Fruit fly (Drosophila melanogaster) whole organism, embryonic: ENCODE results near the gene meso18E.

Source experiments
- B-H2 ChIP-seq: fragments of 200-800 bp; sonication (Bioruptor generic); optimal IDR thresholded peaks from 2 replicates; lab custom pipeline; 2018; ENCODE audit warnings: missing biosample characterization, mild to moderate bottlenecking, missing genetic modification characterization
- Bgb ChIP-seq: fragments of 200-800 bp; sonication (Bioruptor generic); IDR thresholded peaks from 2 replicates; pipeline ENCODE4 v1.3.6; 2022; ENCODE audit warnings: missing biosample characterization, missing genetic modification characterization; ENCODE audit not compliant: partially characterized antibody
- CG1024 ChIP-seq: fragments of 200-800 bp; sonication (Bioruptor generic); IDR thresholded peaks from 2 replicates; pipeline ENCODE4 v1.3.6; 2022; ENCODE audit warnings: missing biosample characterization, missing genetic modification characterization
- CG10321 ChIP-seq: fragments of 200-800 bp; sonication (Bioruptor generic); IDR thresholded peaks from 2 replicates; pipeline ENCODE4 v1.3.6; 2022; ENCODE audit warnings: missing biosample characterization, missing genetic modification characterization
- CG11504 ChIP-seq: fragments of 200-800 bp; sonication (Bioruptor generic); optimal IDR thresholded peaks from 3 replicates; lab custom pipeline; 2019; ENCODE audit warnings: missing biosample characterization, mild to moderate bottlenecking, missing genetic modification characterization, moderate library complexity
- CG12391 ChIP-seq: fragments of 200-800 bp; sonication (Bioruptor generic); optimal IDR thresholded peaks from 3 replicates; lab custom pipeline; 2018; ENCODE audit warnings: missing biosample characterization, mild to moderate bottlenecking, missing genetic modification characterization, moderate library complexity
- CG14441 ChIP-seq: fragments of 200-800 bp; sonication (Bioruptor generic); IDR thresholded peaks from 2 replicates; pipeline ENCODE4 v1.3.6; 2022; ENCODE audit warnings: missing biosample characterization, missing genetic modification characterization
- CG15601 ChIP-seq: fragments of 200-800 bp; sonication (Bioruptor generic); optimal IDR thresholded peaks from 3 replicates; lab custom pipeline; 2019; ENCODE audit warnings: missing biosample characterization, mild to moderate bottlenecking, missing genetic modification characterization, moderate library complexity
- CG16813 ChIP-seq: fragments of 200-800 bp; sonication (Bioruptor generic); IDR thresholded peaks from 3 replicates; pipeline ENCODE4 v1.3.6; 2022; ENCODE audit warnings: missing biosample characterization, missing genetic modification characterization; ENCODE audit not compliant: partially characterized antibody
- CG16863 ChIP-seq: fragments of 200-800 bp; sonication (Bioruptor generic); optimal IDR thresholded peaks from 3 replicates; lab custom pipeline; 2016; ENCODE audit warnings: missing biosample characterization, missing genetic modification characterization
- CG17612 ChIP-seq: fragments of 200-800 bp; sonication (Bioruptor generic); IDR thresholded peaks from 2 replicates; pipeline ENCODE4 v1.3.6; 2022; ENCODE audit warnings: missing biosample characterization, missing genetic modification characterization
- CG18599 ChIP-seq: fragments of 200-800 bp; sonication (Bioruptor generic); optimal IDR thresholded peaks from 3 replicates; lab custom pipeline; 2017; ENCODE audit warnings: missing biosample characterization, missing genetic modification characterization, mild to moderate bottlenecking, moderate library complexity, missing genetic modification reagents
- CG31441 ChIP-seq: fragments of 200-800 bp; sonication (Bioruptor generic); IDR thresholded peaks from 2 replicates; pipeline ENCODE4 v1.3.6; 2022; ENCODE audit warnings: missing biosample characterization, missing genetic modification characterization
- CG33213 ChIP-seq: fragments of 200-800 bp; sonication (Bioruptor generic); optimal IDR thresholded peaks from 3 replicates; lab custom pipeline; 2016; ENCODE audit warnings: missing biosample characterization, missing genetic modification characterization
- CG3838 ChIP-seq: fragments of 200-800 bp; sonication (Bioruptor generic); optimal IDR thresholded peaks from 3 replicates; lab custom pipeline; 2016; ENCODE audit warnings: missing biosample characterization, missing genetic modification characterization
- CG6689 ChIP-seq: fragments of 200-800 bp; sonication (Bioruptor generic); IDR thresholded peaks from 2 replicates; pipeline ENCODE4 v1.3.6; 2022; ENCODE audit warnings: missing biosample characterization, missing genetic modification characterization
- CG6791 ChIP-seq: fragments of 200-800 bp; sonication (Bioruptor generic); IDR thresholded peaks from 3 replicates; pipeline ENCODE4 v1.3.6; 2022; ENCODE audit warnings: missing biosample characterization, missing genetic modification characterization; ENCODE audit not compliant: partially characterized antibody
- CG6854 ChIP-seq: fragments of 200-800 bp; sonication (Bioruptor generic); optimal IDR thresholded peaks from 3 replicates; lab custom pipeline; 2017; ENCODE audit warnings: missing biosample characterization, mild to moderate bottlenecking, missing genetic modification characterization
- CG7357 ChIP-seq: fragments of 200-800 bp; sonication (Bioruptor generic); IDR thresholded peaks from 3 replicates; pipeline ENCODE4 v1.3.6; 2022; ENCODE audit warnings: missing biosample characterization, missing genetic modification characterization
- CG8089 ChIP-seq: fragments of 200-800 bp; sonication (Bioruptor generic); optimal IDR thresholded peaks from 3 replicates; lab custom pipeline; 2016; ENCODE audit warnings: missing biosample characterization, missing genetic modification characterization
- CG8765 ChIP-seq: fragments of 200-800 bp; sonication (Bioruptor generic); IDR thresholded peaks from 2 replicates; pipeline ENCODE4 v1.3.6; 2022; ENCODE audit warnings: missing biosample characterization, missing genetic modification characterization
- CG9609 ChIP-seq: fragments of 200-800 bp; sonication (Bioruptor generic); optimal IDR thresholded peaks from 3 replicates; lab custom pipeline; 2016; ENCODE audit warnings: missing biosample characterization, missing genetic modification characterization
- Chrac-16 ChIP-seq: fragments of 200-800 bp; sonication (Bioruptor generic); optimal IDR thresholded peaks from 3 replicates; lab custom pipeline; 2016; ENCODE audit warnings: missing biosample characterization, missing genetic modification characterization
- Dip3 ChIP-seq: fragments of 200-800 bp; sonication (Bioruptor generic); optimal IDR thresholded peaks from 3 replicates; lab custom pipeline; 2016; ENCODE audit warnings: missing biosample characterization, missing genetic modification characterization
- Hmr ChIP-seq: fragments of 200-800 bp; sonication (Bioruptor generic); optimal IDR thresholded peaks from 3 replicates; lab custom pipeline; 2017; ENCODE audit warnings: mild to moderate bottlenecking, missing biosample characterization, missing genetic modification reagents, missing genetic modification characterization
- Lim3 ChIP-seq: fragments of 200-800 bp; sonication (Bioruptor generic); IDR thresholded peaks from 2 replicates; pipeline ENCODE4 v1.3.6; 2022; ENCODE audit warnings: missing biosample characterization, missing genetic modification characterization
- Neu2 ChIP-seq: fragments of 200-800 bp; sonication (Bioruptor generic); optimal IDR thresholded peaks from 3 replicates; lab custom pipeline; 2016; ENCODE audit warnings: missing biosample characterization, missing genetic modification characterization, borderline replicate concordance
- Nf-YA ChIP-seq: fragments of 200-800 bp; sonication (Bioruptor generic); IDR thresholded peaks from 2 replicates; pipeline ENCODE4 v1.3.6; 2022; ENCODE audit warnings: missing biosample characterization, missing genetic modification characterization
- Ptx1 ChIP-seq: fragments of 200-800 bp; sonication (Bioruptor generic); IDR thresholded peaks from 2 replicates; pipeline ENCODE4 v1.3.6; 2022; ENCODE audit warnings: missing biosample characterization, missing genetic modification characterization
- Scr ChIP-seq: fragments of 200-800 bp; sonication (Bioruptor generic); IDR thresholded peaks from 2 replicates; pipeline ENCODE4 v1.3.6; 2022; ENCODE audit warnings: missing biosample characterization, missing genetic modification characterization; ENCODE audit not compliant: partially characterized antibody
- Trl ChIP-seq, 3 experiments: fragments of >200 bp in 2 of 3; fragments of 200-800 bp in 1 of 3; sonication (Bioruptor generic) in 1 of 3; optimal IDR thresholded peaks; 2 replicates in 1 of 3; 3 replicates in 2 of 3; lab custom pipeline; 2016 to 2017; ENCODE audit warnings: missing biosample characterization in 1 of 3, missing genetic modification characterization in 1 of 3
- cg ChIP-seq: fragments of 200-800 bp; sonication (Bioruptor generic); optimal IDR thresholded peaks from 3 replicates; lab custom pipeline; 2019; ENCODE audit warnings: missing biosample characterization, mild to moderate bottlenecking, missing genetic modification characterization, moderate library complexity
- dmrt11E ChIP-seq: fragments of 200-800 bp; sonication (Bioruptor generic); optimal IDR thresholded peaks from 3 replicates; lab custom pipeline; 2018; ENCODE audit warnings: missing biosample characterization, mild to moderate bottlenecking, missing genetic modification characterization, moderate library complexity
- dysf ChIP-seq: fragments of 200-800 bp; sonication (Bioruptor generic); IDR thresholded peaks from 3 replicates; pipeline ENCODE4 v1.3.6; 2022; ENCODE audit warnings: missing biosample characterization, missing genetic modification characterization
- gem ChIP-seq: fragments of 200-800 bp; sonication (Bioruptor generic); optimal IDR thresholded peaks from 2 replicates; lab custom pipeline; 2019; ENCODE audit warnings: missing biosample characterization, mild to moderate bottlenecking, missing genetic modification characterization, moderate library complexity
- hth ChIP-seq: fragments of >200 bp; optimal IDR thresholded peaks from 2 replicates; lab custom pipeline; 2017; ENCODE audit warnings: inconsistent platforms
- ind ChIP-seq: fragments of 200-800 bp; sonication (Bioruptor generic); optimal IDR thresholded peaks from 3 replicates; lab custom pipeline; 2016; ENCODE audit warnings: missing biosample characterization, missing genetic modification characterization
- inv ChIP-seq: fragments of 200-800 bp; sonication (Bioruptor generic); IDR thresholded peaks from 2 replicates; pipeline ENCODE4 v1.3.6; 2022; ENCODE audit warnings: missing biosample characterization, missing genetic modification characterization; ENCODE audit not compliant: partially characterized antibody
- knrl ChIP-seq: fragments of 200-800 bp; sonication (Bioruptor generic); IDR thresholded peaks from 3 replicates; pipeline ENCODE4 v1.3.6; 2022; ENCODE audit warnings: missing biosample characterization, missing genetic modification characterization; ENCODE audit not compliant: partially characterized antibody
- luna ChIP-seq: fragments of 200-800 bp; sonication (Bioruptor generic); optimal IDR thresholded peaks from 2 replicates; lab custom pipeline; 2016; ENCODE audit warnings: missing biosample characterization, missing genetic modification characterization
- mam ChIP-seq: fragments of 200-800 bp; sonication (Bioruptor generic); optimal IDR thresholded peaks from 3 replicates; lab custom pipeline; 2016; ENCODE audit warnings: missing biosample characterization, missing genetic modification characterization
- nmo ChIP-seq: fragments of 200-800 bp; sonication (Bioruptor generic); optimal IDR thresholded peaks from 2 replicates; lab custom pipeline; 2018; ENCODE audit warnings: missing biosample characterization, mild to moderate bottlenecking, missing genetic modification characterization, moderate library complexity
- nom ChIP-seq: fragments of 200-800 bp; sonication (Bioruptor generic); optimal IDR thresholded peaks from 2 replicates; lab custom pipeline; 2017; ENCODE audit warnings: missing biosample characterization, missing genetic modification characterization, mild to moderate bottlenecking, moderate library complexity, missing genetic modification reagents
- oc ChIP-seq: fragments of 200-800 bp; sonication (Bioruptor generic); optimal IDR thresholded peaks from 2 replicates; lab custom pipeline; 2018; ENCODE audit warnings: missing biosample characterization, mild to moderate bottlenecking, missing genetic modification characterization, moderate library complexity
- peb ChIP-seq: fragments of 200-800 bp; sonication (Bioruptor generic); IDR thresholded peaks from 2 replicates; pipeline ENCODE4 v1.3.6; 2022; ENCODE audit warnings: missing biosample characterization, missing genetic modification characterization
- sug ChIP-seq: fragments of 200-800 bp; optimal IDR thresholded peaks from 2 replicates; lab custom pipeline; 2019; ENCODE audit warnings: missing biosample characterization, mild to moderate bottlenecking, missing genetic modification characterization, moderate library complexity
- tgo ChIP-seq: fragments of 200-800 bp; sonication (Bioruptor generic); IDR thresholded peaks from 3 replicates; pipeline ENCODE4 v1.3.6; 2022; ENCODE audit warnings: missing biosample characterization, missing genetic modification characterization
- vvl ChIP-seq: fragments of 200-800 bp; sonication (Bioruptor generic); IDR thresholded peaks from 2 replicates; pipeline ENCODE4 v1.3.6; 2022; ENCODE audit warnings: missing biosample characterization, missing genetic modification characterization
- zf30C ChIP-seq: fragments of 200-800 bp; sonication (Bioruptor generic); optimal IDR thresholded peaks from 3 replicates; lab custom pipeline; 2018; ENCODE audit warnings: missing biosample characterization, mild to moderate bottlenecking, missing genetic modification characterization
- zfh2 ChIP-seq: fragments of 200-800 bp; sonication (Bioruptor generic); optimal IDR thresholded peaks from 2 replicates; lab custom pipeline; 2016; ENCODE audit warnings: missing biosample characterization, missing genetic modification characterization

The meso18E gene

dm6 chrX:19665684-19666141 lies 47.1 kb downstream of the meso18E start (continued):
- TF ChIP-seq Neu2 (GFP tag; lab: Kevin White, UChicago), result no peak
- peak; percentile 20 for TF ChIP-seq CG16863 (GFP tag; lab: Kevin White, UChicago)
- peak; percentile 40 for TF ChIP-seq zfh2 (GFP tag; lab: Kevin White, UChicago)
- TF ChIP-seq CG9609, result peak; percentile 35
- TF ChIP-seq ind (GFP tag; lab: Kevin White, UChicago), result peak; percentile 25
- TF ChIP-seq vvl (GFP tag; lab: Robert Waterston, UW), result peak; percentile 59; the same call in 1 of the 2 replicates
- TF ChIP-seq nmo, result peak; percentile 5
- peak; percentile 37; the same call in 1 of the 2 replicates for TF ChIP-seq peb (GFP tag; lab: Robert Waterston, UW)
- peak; percentile 3 for TF ChIP-seq CG33213 (GFP tag; lab: Kevin White, UChicago)
- no peak for TF ChIP-seq CG10321
- TF ChIP-seq Bgb (GFP tag; lab: Robert Waterston, UW), result peak; percentile 80
- peak; percentile 8 for TF ChIP-seq CG8089 (GFP tag; lab: Kevin White, UChicago)
- TF ChIP-seq CG6854 (GFP tag; lab: Kevin White, UChicago), result no peak
- TF ChIP-seq B-H2 (GFP tag; lab: Kevin White, UChicago), result no peak
- TF ChIP-seq Nf-YA (GFP tag; lab: Robert Waterston, UW), result no peak
- TF ChIP-seq CG11504, result peak; percentile 16
- peak; percentile 64; the same call in 2 of the 3 replicates for TF ChIP-seq knrl
- peak; percentile 21 for TF ChIP-seq Dip3 (GFP tag; lab: Kevin White, UChicago)
- no peak for TF ChIP-seq Hmr (GFP tag; lab: Kevin White, UChicago)
- no peak for TF ChIP-seq dmrt11E (tag; lab: Kevin White, UChicago)
- no peak for TF ChIP-seq luna
- 0 out of 2 replicates have a peak, but pooled peaks have one; percentile 6 for TF ChIP-seq CG8765
- peak in 1 of 2 experiments; percentile 21 for TF ChIP-seq Trl (optimal IDR thresholded peaks at IDR 0.05; lab: Kevin White, UChicago)
- peak; percentile 21 for TF ChIP-seq Trl (GFP tag; optimal IDR thresholded peaks at IDR 0.05; lab: Kevin White, UChicago)
- peak; percentile 74 for TF ChIP-seq dysf
- peak; percentile 42; the same call in 1 of the 2 replicates for TF ChIP-seq Scr (GFP tag; lab: Robert Waterston, UW)
- peak; percentile 71 for TF ChIP-seq CG6791 (GFP tag; lab: Robert Waterston, UW)
- peak; percentile 67 for TF ChIP-seq inv (GFP tag; lab: Robert Waterston, UW)
- peak; percentile 67 for TF ChIP-seq Ptx1 (GFP tag; lab: Robert Waterston, UW)
- peak; percentile 63 for TF ChIP-seq CG14441 (GFP tag; lab: Robert Waterston, UW)
- peak; percentile 86 for TF ChIP-seq sug
- peak; percentile 28 for TF ChIP-seq Chrac-16 (GFP tag; lab: Kevin White, UChicago)
- peak; percentile 69 for TF ChIP-seq CG16813 (GFP tag; lab: Robert Waterston, UW)
- peak; percentile 65 for TF ChIP-seq cg (GFP tag; lab: Kevin White, UChicago)
- no peak for TF ChIP-seq CG17612 (GFP tag; lab: Robert Waterston, UW)
- TF ChIP-seq CG15601 (tag; lab: Kevin White, UChicago), result no peak
- peak; percentile 24 for TF ChIP-seq nom
- peak; percentile 23 for TF ChIP-seq gem (tag; lab: Kevin White, UChicago)
- peak; percentile 54 for TF ChIP-seq mam (GFP tag; lab: Kevin White, UChicago)
- no peak for TF ChIP-seq CG3838 (GFP tag; lab: Kevin White, UChicago)
- TF ChIP-seq zf30C (GFP tag; lab: Kevin White, UChicago), result no peak
- TF ChIP-seq oc, result no peak
- peak; percentile 13 for TF ChIP-seq CG12391 (tag; lab: Kevin White, UChicago)
- TF ChIP-seq CG18599 (GFP tag; lab: Kevin White, UChicago), result peak; percentile 25
- no peak for TF ChIP-seq Lim3 (GFP tag; lab: Robert Waterston, UW)
- TF ChIP-seq CG1024 (GFP tag; lab: Robert Waterston, UW), result peak; percentile 23; the same call in 1 of the 2 replicates
- peak; percentile 64 for TF ChIP-seq tgo (GFP tag; lab: Robert Waterston, UW)
- no peak for TF ChIP-seq CG31441 (GFP tag; lab: Robert Waterston, UW)
- TF ChIP-seq hth (lab: Kevin White, UChicago), result no peak
- no peak for TF ChIP-seq CG7357 (GFP tag; lab: Robert Waterston, UW)
- peak; percentile 53 for TF ChIP-seq CG6689
